Worm (Caenorhabditis elegans) whole organism, L1 larva: ENCODE results near the gene mgl-1.

Experiments used
- C16A3.4 ChIP-seq: fragments of 150-350 bp; optimal IDR thresholded peaks from 2 replicates; lab custom pipeline; 2014; ENCODE audit warnings: missing biosample characterization, missing genetic modification characterization
- C34B4.2 ChIP-seq: sonication (generic microtip); optimal IDR thresholded peaks from 2 replicates; lab custom pipeline; 2017; ENCODE audit warnings: mild to moderate bottlenecking, missing genetic modification characterization, missing compliant biosample characterization
- alr-1 ChIP-seq: fragments of 200-800 bp; sonication (Bioruptor generic); optimal IDR thresholded peaks from 2 replicates; lab custom pipeline; 2018; ENCODE audit warnings: borderline replicate concordance, mild to moderate bottlenecking, missing genetic modification characterization, missing compliant biosample characterization
- blmp-1 ChIP-seq: fragments of 150-350 bp; optimal IDR thresholded peaks from 2 replicates; lab custom pipeline; 2014; ENCODE audit warnings: missing biosample characterization, missing genetic modification characterization
- ceh-88 ChIP-seq: fragments of 200-800 bp; sonication (Bioruptor generic); IDR thresholded peaks from 2 replicates; pipeline ENCODE4 v1.3.6; 2022; ENCODE audit warnings: missing genetic modification characterization, missing compliant biosample characterization
- ceh-90 ChIP-seq: sonication (generic microtip); optimal IDR thresholded peaks from 2 replicates; lab custom pipeline; 2016; ENCODE audit warnings: missing genetic modification characterization, missing compliant biosample characterization
- ces-1 ChIP-seq: fragments of 150-350 bp; optimal IDR thresholded peaks from 2 replicates; lab custom pipeline; 2014; ENCODE audit warnings: missing biosample characterization, missing genetic modification reagents, missing genetic modification characterization
- dsc-1 ChIP-seq: sonication (generic microtip); optimal IDR thresholded peaks from 2 replicates; lab custom pipeline; 2016; ENCODE audit warnings: mild to moderate bottlenecking, missing genetic modification characterization, missing compliant biosample characterization
- efl-1 ChIP-seq, 4 experiments: fragments of 150-350 bp; optimal IDR thresholded peaks in 3 of 4; peaks in 1 of 4; 1 replicate in 1 of 4; 2 replicates in 3 of 4; lab custom pipeline; 2014; ENCODE audit warnings: missing biosample characterization in 2 of 4, missing genetic modification characterization in 2 of 4, missing genetic modification reagents in 2 of 4
- egl-13 ChIP-seq: sonication (generic microtip); optimal IDR thresholded peaks from 2 replicates; lab custom pipeline; 2016; ENCODE audit warnings: missing genotype, missing genetic modification reagents, missing genetic modification characterization, missing compliant biosample characterization
- elt-2 ChIP-seq: sonication (generic microtip); optimal IDR thresholded peaks from 2 replicates; lab custom pipeline; 2016; ENCODE audit warnings: missing genetic modification characterization, mild to moderate bottlenecking, inconsistent platforms, missing compliant biosample characterization, missing genetic modification reagents
- elt-3 ChIP-seq, 6 experiments: fragments of 150-350 bp in 1 of 6; sonication (generic microtip); optimal IDR thresholded peaks; 2 replicates each; lab custom pipeline; 2017 to 2018; ENCODE audit warnings: missing biosample characterization in 6 of 6, missing genetic modification characterization in 6 of 6, inconsistent platforms in 1 of 6
- ets-5 ChIP-seq: fragments of 200-800 bp; sonication (Bioruptor generic); IDR thresholded peaks from 2 replicates; pipeline ENCODE4 v1.3.6; 2022; ENCODE audit warnings: missing genetic modification characterization, missing compliant biosample characterization
- fkh-8 ChIP-seq: sonication (generic microtip); optimal IDR thresholded peaks from 2 replicates; lab custom pipeline; 2016; ENCODE audit warnings: mild to moderate bottlenecking, missing genetic modification characterization, missing compliant biosample characterization
- fos-1 ChIP-seq: fragments of 150-350 bp; optimal IDR thresholded peaks from 2 replicates; lab custom pipeline; 2014; ENCODE audit warnings: missing biosample characterization, missing genetic modification characterization
- jun-1 ChIP-seq: fragments of 150-350 bp; optimal IDR thresholded peaks from 2 replicates; lab custom pipeline; 2014; ENCODE audit warnings: missing biosample characterization, missing genetic modification reagents, missing genetic modification characterization
- lin-14 ChIP-seq: fragments of 200-800 bp; sonication (Bioruptor generic); optimal IDR thresholded peaks from 2 replicates; lab custom pipeline; 2018; ENCODE audit warnings: mild to moderate bottlenecking, missing genetic modification characterization, moderate library complexity, missing compliant biosample characterization
- lin-39 ChIP-seq: fragments of 150-350 bp; optimal IDR thresholded peaks from 2 replicates; lab custom pipeline; 2014; ENCODE audit warnings: missing biosample characterization, missing genetic modification reagents, missing genetic modification characterization
- nhr-237 ChIP-seq: fragments of 150-350 bp; optimal IDR thresholded peaks from 2 replicates; lab custom pipeline; 2014; ENCODE audit warnings: missing biosample characterization, missing genetic modification characterization
- nhr-47 ChIP-seq: sonication (generic microtip); optimal IDR thresholded peaks from 2 replicates; lab custom pipeline; 2016; ENCODE audit warnings: mild to moderate bottlenecking, missing genetic modification characterization, moderate library complexity, missing compliant biosample characterization
- nhr-77 ChIP-seq: fragments of 150-350 bp; optimal IDR thresholded peaks from 2 replicates; lab custom pipeline; 2014; ENCODE audit warnings: missing biosample characterization, missing genetic modification characterization
- pag-3 ChIP-seq: sonication (generic microtip); optimal IDR thresholded peaks from 2 replicates; lab custom pipeline; 2017; ENCODE audit warnings: missing genetic modification characterization, mild to moderate bottlenecking, missing compliant biosample characterization, antibody characterized with exemption, borderline replicate concordance; ENCODE audit not compliant: insufficient read depth
- pqm-1 ChIP-seq: sonication (generic microtip); optimal IDR thresholded peaks from 3 replicates; lab custom pipeline; 2017; ENCODE audit warnings: missing biosample characterization, missing genetic modification characterization
- skn-1 ChIP-seq: fragments of 150-350 bp; optimal IDR thresholded peaks from 2 replicates; lab custom pipeline; 2014; ENCODE audit warnings: missing biosample characterization, missing genetic modification characterization
- sox-4 ChIP-seq: sonication (generic microtip); optimal IDR thresholded peaks from 2 replicates; lab custom pipeline; 2016; ENCODE audit warnings: missing genetic modification characterization, missing compliant biosample characterization
- tbx-2 ChIP-seq: sonication (generic microtip); optimal IDR thresholded peaks from 2 replicates; lab custom pipeline; 2016; ENCODE audit warnings: missing genetic modification characterization, missing compliant biosample characterization
- unc-30 ChIP-seq: sonication (generic microtip); optimal IDR thresholded peaks from 2 replicates; lab custom pipeline; 2017; ENCODE audit warnings: missing biosample characterization, missing genetic modification characterization
- vab-15 ChIP-seq: sonication (generic microtip); optimal IDR thresholded peaks from 2 replicates; lab custom pipeline; 2017; ENCODE audit warnings: missing genotype, mild to moderate bottlenecking, missing genetic modification characterization, missing compliant biosample characterization
- zag-1 ChIP-seq: fragments of 150-350 bp; optimal IDR thresholded peaks from 2 replicates; lab custom pipeline; 2014; ENCODE audit warnings: missing biosample characterization, missing genetic modification characterization
- ztf-11 ChIP-seq, 2 experiments: sonication (generic microtip); optimal IDR thresholded peaks; 2 replicates each; lab custom pipeline; 2016 to 2017; ENCODE audit warnings: missing genetic modification characterization in 2 of 2, missing biosample characterization in 1 of 2, missing compliant biosample characterization in 1 of 2
- ztf-4 ChIP-seq: fragments of 150-350 bp; optimal IDR thresholded peaks from 2 replicates; lab custom pipeline; 2014; ENCODE audit warnings: missing biosample characterization, missing genetic modification characterization

Gene mgl-1

DNA sequence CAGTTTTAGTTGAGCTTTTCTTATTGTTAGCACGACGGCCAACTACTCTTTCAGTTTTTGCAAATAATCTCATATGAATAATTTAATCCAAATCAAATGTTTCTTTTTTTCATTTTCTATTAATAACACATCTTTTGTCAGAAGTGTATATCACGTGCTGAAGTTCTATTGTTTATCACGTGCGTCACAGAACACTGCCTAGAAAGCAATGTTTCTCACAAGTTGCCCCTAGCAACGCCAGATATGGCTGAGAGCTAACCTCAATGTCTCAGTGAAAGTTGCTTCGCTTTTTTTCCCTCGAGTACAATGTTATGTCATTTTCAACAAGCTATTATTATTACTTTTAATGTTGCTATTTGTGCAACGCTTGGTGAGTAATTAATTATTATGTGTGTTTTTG, 48.1 kb downstream of the mgl-1 start (continued):
- no peak for TF ChIP-seq skn-1 (tag; lab: Kevin White, UChicago)
- TF ChIP-seq vab-15 = no peak
- TF ChIP-seq pag-3 = no peak
- TF ChIP-seq zag-1 = no peak
- TF ChIP-seq fkh-8 = peak; percentile 91
- no peak for TF ChIP-seq pqm-1
- peak; percentile 62 for TF ChIP-seq sox-4 (tag; lab: Kevin White, UChicago)
- TF ChIP-seq ztf-4 = no peak
- TF ChIP-seq jun-1 (tag; lab: Kevin White, UChicago) = no peak
- TF ChIP-seq tbx-2 (tag; lab: Kevin White, UChicago) = no peak
- TF ChIP-seq ztf-11 (tag; optimal IDR thresholded peaks at IDR 0.05; lab: Kevin White, UChicago) = no peak
- no peak for TF ChIP-seq nhr-237 (tag; lab: Kevin White, UChicago)
- TF ChIP-seq lin-39 (tag; lab: Kevin White, UChicago) = no peak
- TF ChIP-seq ceh-88 = no peak
- no peak for TF ChIP-seq ceh-90 (tag; lab: Kevin White, UChicago)
- no peak for TF ChIP-seq fos-1 (tag; lab: Kevin White, UChicago)
- no peak for TF ChIP-seq ces-1
- no peak for TF ChIP-seq unc-30
- no peak for TF ChIP-seq elt-3 (tag; optimal IDR thresholded peaks at IDR 0.05; lab: Kevin White, UChicago)
- no peak for TF ChIP-seq lin-14

DNA sequence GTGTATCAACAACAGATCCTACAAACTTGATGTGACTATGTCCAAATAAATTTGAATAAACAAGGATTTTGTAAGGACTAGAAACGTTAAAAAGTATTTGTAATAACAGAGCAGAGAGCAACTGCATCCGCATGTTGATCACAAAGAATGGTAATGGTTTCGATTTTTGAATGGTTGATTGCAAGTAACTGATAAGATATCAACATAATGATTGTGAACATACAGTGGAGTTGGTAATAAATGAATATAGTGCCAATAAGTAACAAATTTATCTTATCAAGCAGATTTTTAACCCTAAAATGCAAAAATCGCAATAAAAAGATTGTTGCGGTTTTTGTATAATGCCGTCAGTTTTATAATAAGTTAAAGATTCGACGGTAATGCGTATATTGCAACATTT, 51.1 kb downstream of the mgl-1 start, which contains the start of gene ugt-23:
Gene ugt-23 (minus strand): TSS at position 212 of the 400 bp plus-strand sequence.
- TF ChIP-seq lin-14 (no peak), elt-2 (tag; lab: Kevin White, UChicago) (peak; percentile 45)

DNA sequence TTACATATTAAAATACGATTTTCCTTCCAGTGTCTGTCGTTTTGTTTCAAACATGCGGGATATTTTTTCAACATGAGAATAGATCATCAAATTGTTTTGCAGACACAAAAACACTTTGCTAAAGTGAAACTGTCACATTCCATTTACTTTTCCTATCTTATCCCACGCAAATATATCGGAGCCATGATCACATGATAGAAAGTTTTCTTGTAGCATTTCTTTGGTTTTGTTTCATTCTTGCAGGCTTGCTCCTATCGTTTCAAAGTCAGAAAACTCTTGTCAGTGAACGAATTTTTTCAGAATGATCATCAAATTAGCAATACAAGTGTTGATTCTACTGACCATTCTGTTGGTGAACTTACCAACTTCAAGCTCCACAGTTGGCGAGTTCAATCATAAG, 54.8 kb downstream of the mgl-1 start, which contains the start of gene C17G1.2:
Gene C17G1.2 (plus strand): TSS at position 301 of the 400 bp plus-strand sequence.
- TF ChIP-seq efl-1 (optimal IDR thresholded peaks at IDR 0.05; lab: Kevin White, UChicago) (no peak), efl-1 (GFP tag; optimal IDR thresholded peaks at IDR 0.05 in 1 of 2; lab: Kevin White, UChicago) (peak in 1 of 2 experiments; percentile 3), sox-4 (tag; lab: Kevin White, UChicago) (no peak), blmp-1 (tag; lab: Kevin White, UChicago) (no peak), dsc-1 (tag; lab: Kevin White, UChicago) (no peak)

DNA sequence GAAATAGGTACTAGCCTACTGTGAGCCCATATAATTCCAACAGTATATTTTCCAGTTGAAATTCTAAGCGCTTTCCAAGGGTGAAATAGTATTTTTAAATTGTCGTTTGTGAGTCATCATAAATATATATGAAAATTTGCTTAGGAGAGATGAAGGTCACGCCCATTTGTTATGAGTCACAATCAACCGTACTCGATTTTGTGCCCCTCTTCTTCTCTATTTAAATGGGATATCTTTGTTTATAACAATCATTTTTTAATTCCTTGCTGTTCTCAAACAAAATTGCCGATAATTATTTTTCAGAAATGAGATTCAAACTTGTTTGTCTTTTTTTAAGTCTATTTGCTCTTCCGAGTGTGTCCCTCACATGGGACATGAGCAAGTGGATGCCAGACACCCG, 57.1 kb downstream of the mgl-1 start, which contains the start of gene folr-1:
Gene folr-1 (plus strand): TSS at position 301 of the 400 bp plus-strand sequence.
- TF ChIP-seq C34B4.2 (tag; lab: Kevin White, UChicago) (no peak), C16A3.4 (tag; lab: Kevin White, UChicago) (no peak), vab-15 (no peak), egl-13 (tag; lab: Kevin White, UChicago) (no peak), alr-1 (tag; lab: Kevin White, UChicago) (no peak), ets-5 (GFP tag; lab: Robert Waterston, UW) (no peak), nhr-77 (no peak), nhr-47 (tag; lab: Kevin White, UChicago) (no peak)
